Worm (Caenorhabditis elegans) whole organism, early embryonic: ENCODE measurements around the gene R11A8.1.
"Not testable (repeated sequence)": the region's sequence is repeated elsewhere in the genome, so short reads cannot be mapped to it uniquely, and the experiment has no call there.

Experiments
- B0310.2 ChIP-seq: sonication (generic microtip); optimal IDR thresholded peaks from 2 replicates; lab custom pipeline; 2016; ENCODE audit warnings: mild to moderate bottlenecking, missing genetic modification characterization, missing compliant biosample characterization
- F13C5.2 ChIP-seq: sonication (generic microtip); optimal IDR thresholded peaks from 2 replicates; lab custom pipeline; 2017; ENCODE audit warnings: mild to moderate bottlenecking, missing genetic modification characterization, inconsistent platforms, missing compliant biosample characterization
- aly-1 ChIP-seq: sonication (generic microtip); optimal IDR thresholded peaks from 2 replicates; lab custom pipeline; 2016; ENCODE audit warnings: missing genetic modification characterization, missing compliant biosample characterization
- ama-1 ChIP-seq: fragments of 150-350 bp; optimal IDR thresholded peaks from 2 replicates; lab custom pipeline; 2014
- ceh-13 ChIP-seq: fragments of 200-800 bp; sonication (Bioruptor generic); optimal IDR thresholded peaks from 2 replicates; lab custom pipeline; 2018; ENCODE audit warnings: mild to moderate bottlenecking, missing genetic modification characterization, missing compliant biosample characterization
- ceh-36 ChIP-seq: sonication (generic microtip); optimal IDR thresholded peaks from 2 replicates; lab custom pipeline; 2016; ENCODE audit warnings: missing genetic modification characterization, inconsistent platforms, missing compliant biosample characterization
- ets-7 ChIP-seq: sonication (generic microtip); optimal IDR thresholded peaks from 2 replicates; lab custom pipeline; 2016; ENCODE audit warnings: missing genotype, missing genetic modification characterization, missing compliant biosample characterization
- flt-1 ChIP-seq: fragments of 200-800 bp; sonication (Bioruptor generic); IDR thresholded peaks from 2 replicates; pipeline ENCODE4 v1.3.6; 2022; ENCODE audit warnings: missing genetic modification characterization, missing compliant biosample characterization
- hmbx-1 ChIP-seq: sonication (generic microtip); optimal IDR thresholded peaks from 2 replicates; lab custom pipeline; 2016; ENCODE audit warnings: mild to moderate bottlenecking, missing genetic modification characterization, missing compliant biosample characterization
- hmg-4 ChIP-seq: fragments of 200-800 bp; sonication (Bioruptor generic); optimal IDR thresholded peaks from 2 replicates; lab custom pipeline; 2018; ENCODE audit warnings: mild to moderate bottlenecking, missing genetic modification characterization, missing compliant biosample characterization
- hnd-1 ChIP-seq: sonication (generic microtip); optimal IDR thresholded peaks from 2 replicates; lab custom pipeline; 2016; ENCODE audit warnings: missing genetic modification characterization, missing compliant biosample characterization
- pes-1 ChIP-seq: fragments of 200-800 bp; sonication (Bioruptor generic); IDR thresholded peaks from 2 replicates; pipeline ENCODE4 v1.3.6; 2022; ENCODE audit warnings: missing genetic modification reagents, missing genetic modification characterization, missing compliant biosample characterization
- scrt-1 ChIP-seq: fragments of 200-800 bp; sonication (Bioruptor generic); IDR thresholded peaks from 2 replicates; pipeline ENCODE4 v1.3.6; 2022; ENCODE audit warnings: missing genetic modification characterization, missing compliant biosample characterization
- sea-1 ChIP-seq: fragments of 200-800 bp; sonication (Bioruptor generic); conservative IDR thresholded peaks from 2 replicates; pipeline ENCODE4 v1.3.6; 2022; ENCODE audit warnings: missing genetic modification characterization, missing compliant biosample characterization
- tbx-11 ChIP-seq: fragments of 200-800 bp; sonication (Bioruptor generic); IDR thresholded peaks from 2 replicates; pipeline ENCODE4 v1.3.6; 2022; ENCODE audit warnings: missing genetic modification characterization, missing compliant biosample characterization
- tbx-37 ChIP-seq: fragments of 200-800 bp; sonication (Bioruptor generic); conservative IDR thresholded peaks from 2 replicates; pipeline ENCODE4 v1.3.6; 2022; ENCODE audit warnings: missing genetic modification reagents, missing genetic modification characterization, missing compliant biosample characterization
- tra-4 ChIP-seq: sonication (generic microtip); optimal IDR thresholded peaks from 2 replicates; lab custom pipeline; 2017; ENCODE audit warnings: missing genetic modification characterization, missing compliant biosample characterization

R11A8.1 gene

DNA sequence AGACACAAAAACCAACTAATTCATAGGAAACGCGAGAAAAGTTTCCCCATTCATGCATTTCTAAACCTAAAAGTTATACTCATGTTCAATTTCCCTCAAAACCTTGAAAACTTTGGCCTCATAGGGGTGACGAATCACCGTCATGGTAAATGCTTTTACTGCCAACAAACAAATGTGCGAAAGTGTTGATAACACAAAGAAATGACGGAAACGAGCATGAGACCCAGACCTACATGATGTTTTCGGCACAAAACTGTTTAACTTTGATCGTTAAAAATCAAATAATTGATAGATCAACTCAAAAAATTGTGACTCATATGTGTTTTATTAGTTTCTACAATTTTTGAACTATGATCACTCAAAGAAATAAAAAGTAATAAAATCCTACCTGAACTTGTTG, 25.1 kb downstream of the R11A8.1 start:
- TF ChIP-seq tbx-11 (GFP tag; lab: Robert Waterston, UW) (no peak), ceh-13 (GFP tag; lab: Kevin White, UChicago) (no peak), hmbx-1 (tag; lab: Kevin White, UChicago) (no peak), sea-1 (GFP tag; lab: Robert Waterston, UW) (no peak), ets-7 (no peak), scrt-1 (GFP tag; lab: Robert Waterston, UW) (no peak), ama-1 (lab: Kevin White, UChicago) (no peak)

DNA sequence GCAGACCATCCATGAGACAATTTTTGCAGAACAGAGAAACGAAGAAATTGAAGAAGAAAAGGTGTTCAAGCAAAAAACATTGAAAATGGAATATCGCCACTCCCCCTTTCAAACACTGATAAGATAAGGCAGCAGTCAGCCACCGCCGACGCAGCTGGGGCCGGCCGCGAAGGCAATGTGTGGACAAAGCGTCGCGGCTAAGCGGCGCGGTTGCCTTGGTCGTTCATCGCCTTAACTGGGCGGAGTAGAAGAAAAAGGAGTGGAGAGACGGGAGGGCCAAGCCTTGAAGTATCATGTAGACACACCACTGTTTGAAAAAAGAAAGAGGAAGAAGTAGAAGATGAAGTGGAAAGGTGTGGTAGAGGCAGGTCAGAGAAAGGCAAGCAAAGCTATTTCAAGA, 26.0 kb downstream of the R11A8.1 start:
- no peak for TF ChIP-seq scrt-1 (GFP tag; lab: Robert Waterston, UW)
- TF ChIP-seq hmbx-1 (tag; lab: Kevin White, UChicago) = no peak
- peak; percentile 17 for TF ChIP-seq hmg-4 (GFP tag; lab: Kevin White, UChicago)

DNA sequence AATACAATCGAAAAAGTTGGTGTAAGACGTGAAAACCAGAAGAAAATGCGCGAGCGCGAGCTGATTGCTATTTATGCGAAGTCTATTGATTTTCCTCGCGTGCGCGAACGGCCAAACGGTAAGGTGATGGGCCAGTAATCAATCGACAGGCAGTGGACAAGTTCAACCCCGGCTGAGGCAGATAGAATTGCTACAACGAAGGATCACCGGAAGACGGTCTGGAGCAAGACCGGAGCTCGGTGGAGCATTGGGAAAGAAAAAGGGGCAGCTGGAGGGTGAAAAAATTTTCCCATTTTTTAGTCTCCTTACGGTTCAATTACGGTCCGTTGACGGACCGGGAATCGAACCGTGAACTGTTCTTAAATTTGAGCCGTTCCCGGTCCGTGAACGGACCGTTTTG, 33.6 kb downstream of the R11A8.1 start:
- 0 out of 2 replicates have a peak, but pooled peaks have one; percentile 32 for TF ChIP-seq tbx-11 (GFP tag; lab: Robert Waterston, UW)

DNA sequence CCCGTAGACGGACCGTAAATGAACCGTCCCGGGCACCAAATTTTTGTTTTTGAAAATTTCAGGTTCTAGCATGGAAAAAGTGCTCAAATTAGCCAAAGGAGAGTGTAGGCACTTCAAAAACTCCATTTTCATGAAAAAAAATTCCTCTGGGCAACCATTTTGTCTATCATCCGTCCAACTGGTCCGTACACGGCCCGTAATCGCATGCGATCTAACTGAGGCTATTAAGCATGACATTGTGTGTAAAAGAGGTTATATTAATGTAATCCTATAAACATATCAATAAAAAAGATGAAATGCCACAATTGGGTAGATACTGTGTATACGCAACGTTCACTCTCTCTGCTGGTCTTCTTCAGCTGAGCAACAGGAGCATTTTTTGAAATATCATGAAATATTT, 34.3 kb downstream of the R11A8.1 start, which contains the start of gene R09E10.1:
R09E10.1 (minus strand) TSS at position 101 of the 400 bp plus-strand sequence.
- not testable (repeated sequence) for TF ChIP-seq hmbx-1 (tag; lab: Kevin White, UChicago); scrt-1 (GFP tag; lab: Robert Waterston, UW); pes-1 (GFP tag; lab: Robert Waterston, UW)

DNA sequence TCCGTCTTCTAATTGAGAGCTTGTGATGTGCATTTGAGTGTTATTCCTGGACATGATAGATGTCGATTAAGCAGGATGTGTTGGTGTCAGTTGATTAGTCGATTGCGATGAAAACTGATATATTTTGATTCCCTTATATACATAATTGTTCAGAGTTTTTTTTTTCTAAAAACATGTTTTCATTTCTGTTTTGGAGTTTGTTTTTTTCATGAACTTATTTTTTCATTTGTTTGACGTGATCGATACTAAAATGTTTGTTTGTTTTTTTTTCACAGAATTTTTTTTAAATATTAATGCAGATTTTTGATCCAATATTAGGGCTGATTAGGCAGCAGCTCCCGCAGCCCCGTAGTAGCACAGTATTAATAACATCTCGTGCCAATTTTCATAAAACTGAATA, 38.8 kb downstream of the R11A8.1 start, which contains the start of gene R09E10.2:
R09E10.2 (minus strand) TSS at position 101 of the 400 bp plus-strand sequence.
- TF ChIP-seq hmg-4 (GFP tag; lab: Kevin White, UChicago) = no peak
- TF ChIP-seq hmbx-1 (tag; lab: Kevin White, UChicago) = no peak
- no peak for TF ChIP-seq ets-7
- no peak for TF ChIP-seq ceh-13 (GFP tag; lab: Kevin White, UChicago)
- TF ChIP-seq pes-1 (GFP tag; lab: Robert Waterston, UW) = no peak
- no peak for TF ChIP-seq F13C5.2 (tag; lab: Kevin White, UChicago)
- no peak for TF ChIP-seq hnd-1 (tag; lab: Kevin White, UChicago)
- TF ChIP-seq tra-4 = no peak
- TF ChIP-seq flt-1 = no peak
- TF ChIP-seq tbx-11 (GFP tag; lab: Robert Waterston, UW) = no peak
- no peak for TF ChIP-seq aly-1 (tag; lab: Kevin White, UChicago)
- TF ChIP-seq ceh-36 (tag; lab: Kevin White, UChicago) = no peak
- no peak for TF ChIP-seq scrt-1 (GFP tag; lab: Robert Waterston, UW)
- TF ChIP-seq sea-1 (GFP tag; lab: Robert Waterston, UW) = no peak
- TF ChIP-seq tbx-37 (GFP tag; lab: Robert Waterston, UW) = no peak
- no peak for TF ChIP-seq B0310.2 (tag; lab: Kevin White, UChicago)
- TF ChIP-seq ama-1 (lab: Kevin White, UChicago) = no peak

DNA sequence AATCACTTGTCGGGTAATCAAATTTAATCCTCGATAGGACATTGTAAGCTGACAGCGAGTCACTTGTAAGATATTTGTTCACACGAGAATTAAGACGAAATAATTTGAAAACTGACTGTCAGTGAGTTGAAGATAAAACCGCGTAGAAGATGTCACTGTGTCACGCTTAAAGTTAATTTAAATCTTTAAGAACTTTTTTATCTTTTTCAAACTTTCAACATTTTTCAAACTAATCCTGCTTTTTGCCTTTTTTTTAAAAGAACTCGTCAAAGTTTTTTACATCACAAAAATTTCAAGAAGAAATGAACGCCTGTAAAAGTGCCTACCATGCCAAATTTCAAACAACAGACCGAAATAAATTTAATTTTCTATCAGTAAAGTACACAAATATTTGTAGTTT, 43.4 kb downstream of the R11A8.1 start, which contains the start of gene acs-18:
acs-18 (minus strand) TSS at position 101 of the 400 bp plus-strand sequence.
- no peak for TF ChIP-seq hnd-1 (tag; lab: Kevin White, UChicago)
- TF ChIP-seq ceh-36 (tag; lab: Kevin White, UChicago) = no peak
- no peak for TF ChIP-seq tbx-11 (GFP tag; lab: Robert Waterston, UW)
- no peak for TF ChIP-seq flt-1
- no peak for TF ChIP-seq tbx-37 (GFP tag; lab: Robert Waterston, UW)
- TF ChIP-seq ets-7 = no peak
- no peak for TF ChIP-seq sea-1 (GFP tag; lab: Robert Waterston, UW)
- no peak for TF ChIP-seq F13C5.2 (tag; lab: Kevin White, UChicago)
- no peak for TF ChIP-seq ceh-13 (GFP tag; lab: Kevin White, UChicago)
- no peak for TF ChIP-seq scrt-1 (GFP tag; lab: Robert Waterston, UW)
- TF ChIP-seq hmbx-1 (tag; lab: Kevin White, UChicago) = no peak
- no peak for TF ChIP-seq B0310.2 (tag; lab: Kevin White, UChicago)
- TF ChIP-seq ama-1 (lab: Kevin White, UChicago) = no peak

DNA sequence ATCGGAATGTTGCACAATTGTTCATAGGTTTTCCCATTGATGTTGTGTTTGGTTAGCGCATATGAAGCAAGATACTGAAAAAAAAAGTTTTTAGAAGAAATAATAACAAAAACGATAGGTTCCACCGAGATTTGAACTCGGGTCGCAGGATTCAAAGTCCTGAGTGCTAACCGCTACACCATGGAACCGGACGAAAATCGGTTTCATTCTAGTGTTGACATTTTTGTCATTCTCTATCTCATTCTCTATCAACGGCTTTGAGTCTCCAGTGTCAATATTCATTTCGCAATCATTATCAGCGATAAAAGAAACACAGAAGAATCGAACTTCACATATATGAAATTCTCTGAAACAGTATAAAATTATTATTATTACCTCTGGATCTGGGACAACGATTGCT, 45.9 kb downstream of the R11A8.1 start:
- no peak for TF ChIP-seq tra-4

DNA sequence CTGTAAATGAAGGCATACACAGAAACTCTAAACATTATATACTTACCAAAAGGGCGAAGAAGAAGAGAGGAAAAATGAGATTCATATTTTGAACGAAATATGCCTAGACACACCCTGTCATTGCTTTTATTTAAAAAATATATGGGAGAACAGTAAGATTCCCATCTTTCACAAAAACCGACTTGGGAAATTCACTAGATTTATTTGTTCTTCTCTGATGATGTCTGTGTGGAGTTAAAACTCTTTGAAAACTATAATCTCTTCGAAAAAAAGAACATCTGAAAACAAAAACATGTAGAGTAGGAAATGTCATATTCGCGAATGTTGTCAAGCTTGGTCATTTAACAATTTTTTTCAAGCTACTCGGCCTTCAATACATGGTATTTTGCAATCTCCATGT, 46.6 kb downstream of the R11A8.1 start, which contains the start of gene R09E10.8:
R09E10.8 (minus strand) TSS at position 101 of the 400 bp plus-strand sequence.
- TF ChIP-seq tra-4 = no peak
- no peak for TF ChIP-seq tbx-37 (GFP tag; lab: Robert Waterston, UW)
- TF ChIP-seq aly-1 (tag; lab: Kevin White, UChicago) = no peak
- no peak for TF ChIP-seq scrt-1 (GFP tag; lab: Robert Waterston, UW)
- no peak for TF ChIP-seq sea-1 (GFP tag; lab: Robert Waterston, UW)
- no peak for TF ChIP-seq hnd-1 (tag; lab: Kevin White, UChicago)
- no peak for TF ChIP-seq B0310.2 (tag; lab: Kevin White, UChicago)
- no peak for TF ChIP-seq F13C5.2 (tag; lab: Kevin White, UChicago)
- TF ChIP-seq ceh-36 (tag; lab: Kevin White, UChicago) = no peak
